Worm (Caenorhabditis elegans): Measurements from ENCODE around the gene fars-3.

ce11 chrII:8515521-8515920, 50.9 kb downstream of the fars-3 start:
- no peak for TF ChIP-seq Y53F4B.3 (GFP tag; IDR thresholded peaks at IDR 0.05)
- no peak for TF ChIP-seq ceh-91 (GFP tag; IDR thresholded peaks at IDR 0.05)
- no peak for TF ChIP-seq F33H1.4 (GFP tag; IDR thresholded peaks at IDR 0.05)
- no peak for TF ChIP-seq hmg-1.2 (GFP tag; IDR thresholded peaks at IDR 0.05)
- TF ChIP-seq B0336.3 (GFP tag; IDR thresholded peaks at IDR 0.05), result no peak
- TF ChIP-seq attf-3 (GFP tag; conservative IDR thresholded peaks at IDR 0.05), result no peak
- no peak for TF ChIP-seq ztf-3 (GFP tag; optimal IDR thresholded peaks at IDR 0.05)
- no peak for TF ChIP-seq pha-4 (tag; optimal IDR thresholded peaks at IDR 0.05)
- no peak for TF ChIP-seq ama-1 (optimal IDR thresholded peaks at IDR 0.05)
- TF ChIP-seq ama-1 (GFP tag; optimal IDR thresholded peaks at IDR 0.05), result no peak
- no peak for TF ChIP-seq F52B5.7 (tag; optimal IDR thresholded peaks at IDR 0.05)
- TF ChIP-seq chd-7 (tag; optimal IDR thresholded peaks at IDR 0.05), result no peak
